Fruit fly (Drosophila melanogaster): Measurements from ENCODE around the gene m-cup.

The m-cup gene

DNA sequence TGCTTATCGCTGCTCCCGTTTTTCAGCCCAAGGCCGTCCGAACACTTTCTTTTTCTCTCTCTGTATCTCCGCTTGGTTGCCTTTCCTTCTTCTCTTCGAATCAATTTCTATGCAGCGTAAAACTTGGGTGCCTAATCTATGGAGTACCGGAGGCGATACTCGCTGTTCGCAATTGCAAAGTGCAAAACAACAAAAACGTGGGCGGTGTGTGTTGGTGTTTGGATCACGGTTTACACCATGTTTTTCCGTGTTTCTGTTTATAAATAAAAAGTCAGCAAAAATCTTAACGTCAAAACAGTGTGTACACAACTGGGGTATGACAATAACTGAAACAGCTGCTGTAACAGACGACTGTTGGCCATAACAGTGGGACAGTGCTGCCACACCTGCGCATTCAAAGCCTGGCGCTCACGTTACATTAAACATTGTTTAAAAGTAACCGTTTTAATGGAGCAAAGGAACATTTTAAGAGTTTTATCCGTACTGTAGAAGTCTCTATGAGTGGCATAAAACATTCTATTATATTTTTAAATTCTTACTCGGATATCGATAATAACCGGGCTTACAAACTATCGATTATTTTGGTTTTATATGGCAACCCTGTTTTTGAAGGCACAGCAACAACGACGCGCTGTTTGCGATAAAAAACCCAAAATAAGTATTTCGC is at the start of gene m-cup, which contains the start of gene Det:
m-cup (minus strand) TSS at position 333 of the 667 bp plus-strand sequence.
Det (plus strand) TSS at position 588 of the 667 bp plus-strand sequence.
- TF ChIP-seq CG4496 (GFP tag; IDR thresholded peaks at IDR 0.05) (0 out of 3 replicates have a peak, but pooled peaks have one; percentile 41), EcR (GFP tag; optimal IDR thresholded peaks at IDR 0.05) (no peak), Pif1A (GFP tag; optimal IDR thresholded peaks at IDR 0.05) (no peak), CG34367 (tag; optimal IDR thresholded peaks at IDR 0.05) (no peak), CG14655 (GFP tag; optimal IDR thresholded peaks at IDR 0.05) (no peak), CG8301 (tag; optimal IDR thresholded peaks at IDR 0.05) (no peak)

DNA sequence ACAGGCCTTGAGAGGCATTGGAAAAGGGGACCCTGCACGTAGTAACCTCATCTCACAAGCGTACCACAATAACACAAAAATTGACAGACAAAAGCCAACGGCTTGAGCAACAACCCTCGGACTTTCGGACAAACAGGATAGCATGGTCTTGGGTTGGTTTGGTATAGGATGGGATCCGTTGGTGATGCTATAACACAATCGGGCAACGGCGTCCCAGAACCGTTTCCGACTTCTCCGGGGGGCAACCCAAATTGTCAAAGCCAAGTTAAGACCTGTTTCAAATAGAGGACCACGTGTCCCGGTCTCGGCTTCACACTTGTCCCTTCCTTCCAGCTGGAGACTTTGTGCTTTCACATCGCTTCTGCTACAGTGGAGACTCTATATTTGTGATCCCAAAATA is 48.4 kb upstream of the m-cup start:
- TF ChIP-seq CG10348 (GFP tag; IDR thresholded peaks at IDR 0.05) (no peak), Pif1B (GFP tag; optimal IDR thresholded peaks at IDR 0.05) (no peak), gl (tag; optimal IDR thresholded peaks at IDR 0.05) (no peak), CG13204 (GFP tag; optimal IDR thresholded peaks at IDR 0.05) (no peak), CG32121 (GFP tag; IDR thresholded peaks at IDR 0.05) (no peak), CG12605 (GFP tag; IDR thresholded peaks at IDR 0.05) (no peak), CG34367 (tag; optimal IDR thresholded peaks at IDR 0.05) (no peak), CG8301 (tag; optimal IDR thresholded peaks at IDR 0.05) (no peak), CG14655 (GFP tag; optimal IDR thresholded peaks at IDR 0.05) (no peak), CG4496 (GFP tag; IDR thresholded peaks at IDR 0.05) (no peak), D1 (tag; optimal IDR thresholded peaks at IDR 0.05) (no peak), Snoo (tag; optimal IDR thresholded peaks at IDR 0.05) (no peak), Ets98B (GFP tag; IDR thresholded peaks at IDR 0.05) (no peak), CG17806 (tag; optimal IDR thresholded peaks at IDR 0.05) (no peak)

DNA sequence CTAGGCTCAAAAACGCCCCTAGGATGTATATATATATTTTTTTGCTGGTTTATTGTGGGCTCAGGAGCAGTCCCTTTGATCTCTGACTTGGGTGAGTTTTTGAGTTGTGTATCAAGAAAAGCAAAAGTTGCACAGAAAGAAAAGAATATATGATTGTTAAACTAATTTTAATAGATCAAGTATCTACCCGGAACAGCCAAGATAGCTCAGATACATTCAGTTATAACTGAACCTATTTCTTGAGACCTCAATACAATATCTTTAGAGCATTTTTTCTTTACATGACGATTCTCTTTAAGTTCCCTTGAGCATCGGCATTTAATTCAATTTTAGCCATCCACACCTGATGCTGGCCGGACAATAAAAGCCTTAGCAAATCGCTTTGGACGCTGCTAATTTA is 44.4 kb upstream of the m-cup start:
- TF ChIP-seq CG4496 (GFP tag; IDR thresholded peaks at IDR 0.05) (no peak), rn (GFP tag; IDR thresholded peaks at IDR 0.05) (no peak), fd96Ca (GFP tag; IDR thresholded peaks at IDR 0.05) (no peak), CG34367 (tag; optimal IDR thresholded peaks at IDR 0.05) (peak; percentile 19), CG9948 (tag; optimal IDR thresholded peaks at IDR 0.05) (peak; percentile 47), EcR (GFP tag; optimal IDR thresholded peaks at IDR 0.05) (no peak), gl (tag; optimal IDR thresholded peaks at IDR 0.05) (no peak), CG15710 (tag; optimal IDR thresholded peaks at IDR 0.05) (peak; percentile 41), CG12605 (GFP tag; IDR thresholded peaks at IDR 0.05) (no peak), CG13204 (GFP tag; optimal IDR thresholded peaks at IDR 0.05) (no peak), Ets98B (GFP tag; IDR thresholded peaks at IDR 0.05) (no peak), CG10348 (GFP tag; IDR thresholded peaks at IDR 0.05) (no peak), Pif1B (GFP tag; optimal IDR thresholded peaks at IDR 0.05) (no peak), CG8159 (tag; optimal IDR thresholded peaks at IDR 0.05) (peak; percentile 55), CG17806 (tag; optimal IDR thresholded peaks at IDR 0.05) (peak; percentile 54), CG14655 (GFP tag; optimal IDR thresholded peaks at IDR 0.05) (no peak), Snoo (tag; optimal IDR thresholded peaks at IDR 0.05) (no peak), CG8301 (tag; optimal IDR thresholded peaks at IDR 0.05) (no peak), Pif1A (GFP tag; optimal IDR thresholded peaks at IDR 0.05) (no peak), D1 (tag; optimal IDR thresholded peaks at IDR 0.05) (no peak)

DNA sequence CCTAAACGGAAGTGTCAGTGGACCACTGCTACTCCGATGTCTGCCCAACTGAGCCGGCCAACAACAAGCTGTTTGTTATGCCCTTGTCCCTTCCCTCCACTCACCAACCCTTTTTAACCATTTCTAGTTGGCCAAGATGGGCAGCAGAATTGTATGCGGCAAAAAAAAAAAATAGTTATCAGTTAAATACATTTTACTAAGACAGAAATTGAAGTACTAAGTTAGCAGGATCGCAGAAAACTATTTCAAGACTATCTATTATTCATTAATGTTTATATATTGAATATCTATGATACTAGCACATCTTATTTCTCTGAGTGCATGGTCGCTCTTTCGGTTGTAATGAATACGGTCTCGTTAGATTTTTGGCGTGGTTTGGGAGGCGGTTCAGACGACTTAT is 42.8 kb upstream of the m-cup start:
- peak; percentile 8 for TF ChIP-seq CG9948 (tag; optimal IDR thresholded peaks at IDR 0.05)
- TF ChIP-seq CG15710 (tag; optimal IDR thresholded peaks at IDR 0.05) = no peak
- no peak for TF ChIP-seq D1 (tag; optimal IDR thresholded peaks at IDR 0.05)
- TF ChIP-seq CG4496 (GFP tag; IDR thresholded peaks at IDR 0.05) = no peak
- peak; percentile 39 for TF ChIP-seq Pif1A (GFP tag; optimal IDR thresholded peaks at IDR 0.05)
- TF ChIP-seq CG10348 (GFP tag; IDR thresholded peaks at IDR 0.05) = no peak
- TF ChIP-seq fd96Ca (GFP tag; IDR thresholded peaks at IDR 0.05) = no peak
- TF ChIP-seq CG17806 (tag; optimal IDR thresholded peaks at IDR 0.05) = peak; percentile 47
- TF ChIP-seq CG32121 (GFP tag; IDR thresholded peaks at IDR 0.05) = no peak
- no peak for TF ChIP-seq Ets98B (GFP tag; IDR thresholded peaks at IDR 0.05)
- no peak for TF ChIP-seq CG8159 (tag; optimal IDR thresholded peaks at IDR 0.05)
- no peak for TF ChIP-seq rn (GFP tag; IDR thresholded peaks at IDR 0.05)
- peak; percentile 42 for TF ChIP-seq CG14655 (GFP tag; optimal IDR thresholded peaks at IDR 0.05)
- peak; percentile 43 for TF ChIP-seq Pif1B (GFP tag; optimal IDR thresholded peaks at IDR 0.05)
- TF ChIP-seq CG8301 (tag; optimal IDR thresholded peaks at IDR 0.05) = peak; percentile 14
- TF ChIP-seq EcR (GFP tag; optimal IDR thresholded peaks at IDR 0.05) = no peak
- TF ChIP-seq CG13204 (GFP tag; optimal IDR thresholded peaks at IDR 0.05) = no peak
- no peak for TF ChIP-seq gl (tag; optimal IDR thresholded peaks at IDR 0.05)
- no peak for TF ChIP-seq CG34367 (tag; optimal IDR thresholded peaks at IDR 0.05)
- no peak for TF ChIP-seq Snoo (tag; optimal IDR thresholded peaks at IDR 0.05)
- TF ChIP-seq CG12605 (GFP tag; IDR thresholded peaks at IDR 0.05) = no peak

DNA sequence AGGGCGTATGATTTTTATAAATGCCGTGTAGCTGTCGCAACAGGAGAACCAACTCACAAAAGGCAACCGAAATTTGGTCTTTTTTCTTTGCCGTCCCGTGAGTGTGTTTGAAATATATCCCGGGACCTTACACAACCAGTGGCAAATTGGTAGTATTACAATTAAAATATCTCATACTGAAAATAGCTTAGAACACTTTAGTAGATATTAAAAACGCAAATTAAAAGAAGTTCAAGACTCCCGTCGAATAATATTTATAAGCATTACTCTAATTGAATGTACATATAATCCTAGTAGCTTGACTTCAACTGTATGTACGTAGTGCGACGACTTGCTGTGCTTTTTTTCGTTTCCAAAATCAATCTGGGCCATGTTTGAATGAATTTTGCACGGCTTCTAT is 28.9 kb upstream of the m-cup start:
- TF ChIP-seq EcR (GFP tag; optimal IDR thresholded peaks at IDR 0.05) = no peak
- TF ChIP-seq Snoo (tag; optimal IDR thresholded peaks at IDR 0.05) = no peak
- TF ChIP-seq CG17806 (tag; optimal IDR thresholded peaks at IDR 0.05) = no peak
- TF ChIP-seq gl (tag; optimal IDR thresholded peaks at IDR 0.05) = no peak
- no peak for TF ChIP-seq D1 (tag; optimal IDR thresholded peaks at IDR 0.05)
- no peak for TF ChIP-seq Pif1B (GFP tag; optimal IDR thresholded peaks at IDR 0.05)
- no peak for TF ChIP-seq CG9948 (tag; optimal IDR thresholded peaks at IDR 0.05)
- no peak for TF ChIP-seq CG8159 (tag; optimal IDR thresholded peaks at IDR 0.05)

DNA sequence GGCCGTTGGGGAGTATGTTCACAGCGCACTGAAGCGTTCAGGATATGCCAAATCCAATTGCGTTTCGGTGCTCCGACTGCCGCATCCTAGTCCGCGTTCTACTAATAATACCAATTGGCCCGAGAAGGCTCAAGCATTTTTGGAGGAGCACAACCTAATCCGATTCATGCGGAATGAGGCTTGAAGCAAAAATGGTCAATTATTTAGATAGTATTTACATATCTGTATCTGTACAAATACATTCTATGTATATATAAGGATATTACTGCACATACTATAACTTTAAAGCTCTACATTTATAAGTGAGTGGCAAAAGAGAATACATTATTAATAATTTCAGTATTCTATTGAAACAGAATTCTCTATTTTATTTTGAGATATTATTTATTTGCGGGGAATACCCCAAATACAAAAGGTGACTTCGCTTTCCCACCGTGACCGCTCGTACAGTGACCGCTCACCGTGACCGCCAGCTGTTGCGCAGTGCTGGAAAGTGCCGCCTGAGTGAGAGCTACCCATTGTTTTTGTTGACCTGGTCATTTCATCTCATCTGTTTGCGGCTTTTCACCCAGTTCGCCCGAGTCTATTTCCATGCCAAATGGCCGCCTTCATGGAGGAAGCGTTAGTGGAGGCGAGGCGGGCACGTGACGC is 2.3 kb upstream of the m-cup start, which contains the start of gene CG5292:
CG5292 (plus strand) TSS at position 486 of the 651 bp plus-strand sequence.
- TF ChIP-seq CG10348 (GFP tag; IDR thresholded peaks at IDR 0.05) (no peak), CG8301 (tag; optimal IDR thresholded peaks at IDR 0.05) (no peak), Ets98B (GFP tag; IDR thresholded peaks at IDR 0.05) (peak; percentile 69), rn (GFP tag; IDR thresholded peaks at IDR 0.05) (no peak), CG17806 (tag; optimal IDR thresholded peaks at IDR 0.05) (no peak), CG14655 (GFP tag; optimal IDR thresholded peaks at IDR 0.05) (no peak), fd96Ca (GFP tag; IDR thresholded peaks at IDR 0.05) (no peak), EcR (GFP tag; optimal IDR thresholded peaks at IDR 0.05) (no peak), Pif1A (GFP tag; optimal IDR thresholded peaks at IDR 0.05) (no peak), CG12605 (GFP tag; IDR thresholded peaks at IDR 0.05) (peak; percentile 63), CG8159 (tag; optimal IDR thresholded peaks at IDR 0.05) (peak; percentile 30), Snoo (tag; optimal IDR thresholded peaks at IDR 0.05) (no peak), CG4496 (GFP tag; IDR thresholded peaks at IDR 0.05) (peak; percentile 78), gl (tag; optimal IDR thresholded peaks at IDR 0.05) (no peak), CG34367 (tag; optimal IDR thresholded peaks at IDR 0.05) (no peak), CG15710 (tag; optimal IDR thresholded peaks at IDR 0.05) (peak; percentile 29), CG32121 (GFP tag; IDR thresholded peaks at IDR 0.05) (peak; percentile 42; the same call in 1 of the 2 replicates), Pif1B (GFP tag; optimal IDR thresholded peaks at IDR 0.05) (peak; percentile 41), D1 (tag; optimal IDR thresholded peaks at IDR 0.05) (no peak), CG9948 (tag; optimal IDR thresholded peaks at IDR 0.05) (no peak), CG13204 (GFP tag; optimal IDR thresholded peaks at IDR 0.05) (no peak)
